Fruit fly (Drosophila melanogaster) whole organism, embryonic: ENCODE measurements around the gene CG11902.

ENCODE experiments used
- Awh ChIP-seq: fragments of 200-800 bp; sonication (Bioruptor generic); IDR thresholded peaks from 2 replicates; pipeline ENCODE4, ENCODE4 v1.3.6; 2022; ENCODE audit warnings: missing biosample characterization, missing genetic modification characterization
- BtbVII ChIP-seq: fragments of 200-800 bp; sonication (Bioruptor generic); optimal IDR thresholded peaks from 3 replicates; lab custom pipeline; 2017; ENCODE audit warnings: missing biosample characterization, mild to moderate bottlenecking, missing genetic modification characterization
- CG10147 ChIP-seq: fragments of 200-800 bp; sonication (Bioruptor generic); optimal IDR thresholded peaks from 2 replicates; lab custom pipeline; 2019; ENCODE audit warnings: missing biosample characterization, mild to moderate bottlenecking, missing genetic modification characterization, moderate library complexity
- CG1024 ChIP-seq: fragments of 200-800 bp; sonication (Bioruptor generic); IDR thresholded peaks from 2 replicates; pipeline ENCODE4 v1.3.6; 2022; ENCODE audit warnings: missing biosample characterization, missing genetic modification characterization
- CG11093 ChIP-seq: fragments of 200-800 bp; sonication (Bioruptor generic); IDR thresholded peaks from 3 replicates; pipeline ENCODE4 v1.3.6; 2022; ENCODE audit warnings: missing biosample characterization, missing genetic modification characterization
- CG11696 ChIP-seq: fragments of 200-800 bp; sonication (Bioruptor generic); IDR thresholded peaks from 2 replicates; pipeline ENCODE4 v1.3.6; 2022; ENCODE audit warnings: missing biosample characterization, missing genetic modification characterization
- CG12299 ChIP-seq: fragments of 200-800 bp; sonication (Bioruptor generic); optimal IDR thresholded peaks from 2 replicates; lab custom pipeline; 2018; ENCODE audit warnings: missing biosample characterization, mild to moderate bottlenecking, missing genetic modification characterization
- CG12744 ChIP-seq: fragments of 200-800 bp; sonication (Bioruptor generic); optimal IDR thresholded peaks from 2 replicates; lab custom pipeline; 2016; ENCODE audit warnings: missing biosample characterization, missing genetic modification characterization
- CG13287 ChIP-seq: fragments of 200-800 bp; sonication (Bioruptor generic); IDR thresholded peaks from 2 replicates; pipeline ENCODE4 v1.3.6; 2022; ENCODE audit warnings: missing biosample characterization, missing genetic modification characterization; ENCODE audit not compliant: partially characterized antibody
- CG13894 ChIP-seq: fragments of 200-800 bp; sonication (Bioruptor generic); optimal IDR thresholded peaks from 3 replicates; lab custom pipeline; 2018; ENCODE audit warnings: missing biosample characterization, mild to moderate bottlenecking, missing genetic modification characterization, moderate library complexity
- CG1792 ChIP-seq: fragments of 200-800 bp; sonication (Bioruptor generic); optimal IDR thresholded peaks from 2 replicates; lab custom pipeline; 2016; ENCODE audit warnings: missing biosample characterization, missing genetic modification characterization
- CG2199 ChIP-seq: fragments of 200-800 bp; sonication (Bioruptor generic); IDR thresholded peaks from 3 replicates; pipeline ENCODE4 v1.3.6; 2022; ENCODE audit warnings: missing biosample characterization, missing genetic modification characterization
- CG32772 ChIP-seq: fragments of 200-800 bp; sonication (Bioruptor generic); IDR thresholded peaks from 2 replicates; pipeline ENCODE4 v1.3.6; 2022; ENCODE audit warnings: missing biosample characterization, missing genetic modification characterization
- CG3407 ChIP-seq: fragments of 200-800 bp; sonication (Bioruptor generic); optimal IDR thresholded peaks from 2 replicates; lab custom pipeline; 2018; ENCODE audit warnings: missing biosample characterization, mild to moderate bottlenecking, missing genetic modification characterization
- CG34376 ChIP-seq: fragments of 200-800 bp; sonication (Bioruptor generic); optimal IDR thresholded peaks from 2 replicates; lab custom pipeline; 2018; ENCODE audit warnings: missing biosample characterization, mild to moderate bottlenecking, missing genetic modification characterization
- CG4328 ChIP-seq: fragments of 200-800 bp; sonication (Bioruptor generic); optimal IDR thresholded peaks from 3 replicates; lab custom pipeline; 2017; ENCODE audit warnings: missing biosample characterization, missing genetic modification reagents, missing genetic modification characterization
- CG4424 ChIP-seq: fragments of 200-800 bp; sonication (Bioruptor generic); optimal IDR thresholded peaks from 3 replicates; lab custom pipeline; 2016; ENCODE audit warnings: missing biosample characterization, missing genetic modification characterization
- CG7786 ChIP-seq: fragments of 200-800 bp; sonication (Bioruptor generic); optimal IDR thresholded peaks from 2 replicates; lab custom pipeline; 2016; ENCODE audit warnings: missing biosample characterization, missing genetic modification characterization
- CG8290 ChIP-seq, 3 experiments: fragments of 200-800 bp; sonication (Bioruptor generic); optimal IDR thresholded peaks; 2 replicates each; lab custom pipeline; 2016 to 2019; ENCODE audit warnings: missing biosample characterization in 3 of 3, missing genetic modification characterization in 3 of 3, mild to moderate bottlenecking in 2 of 3, moderate library complexity in 1 of 3
- E2f2 ChIP-seq: fragments of 200-800 bp; sonication (Bioruptor generic); IDR thresholded peaks from 2 replicates; pipeline ENCODE4 v1.3.6; 2022; ENCODE audit warnings: missing biosample characterization, missing genetic modification characterization
- Ets65A ChIP-seq: fragments of 200-800 bp; sonication (Bioruptor generic); peaks from one replicate; lab custom pipeline; 2016; ENCODE audit warnings: missing biosample characterization, missing genetic modification characterization
- Hr78 ChIP-seq, 2 experiments: fragments of 200-800 bp in 1 of 2; fragments of >200 bp in 1 of 2; sonication (Bioruptor generic) in 1 of 2; optimal IDR thresholded peaks; 2 replicates each; lab custom pipeline; 2017 to 2019; ENCODE audit warnings: missing biosample characterization in 2 of 2, missing genetic modification characterization in 2 of 2, mild to moderate bottlenecking in 1 of 2, moderate library complexity in 1 of 2
- Med ChIP-seq: fragments of 200-800 bp; sonication (Bioruptor generic); peaks from one replicate; lab custom pipeline; 2016; ENCODE audit warnings: missing biosample characterization, missing genetic modification characterization, mild to moderate bottlenecking, inconsistent platforms, moderate library complexity
- Mrtf ChIP-seq: fragments of 200-800 bp; sonication (Bioruptor generic); IDR thresholded peaks from 3 replicates; pipeline ENCODE4 v1.3.6; 2022; ENCODE audit warnings: missing biosample characterization, missing genetic modification characterization
- Rx ChIP-seq: fragments of 200-800 bp; sonication (Bioruptor generic); IDR thresholded peaks from 2 replicates; pipeline ENCODE4 v1.3.6; 2022; ENCODE audit warnings: missing biosample characterization, missing genetic modification characterization
- Spps ChIP-seq: fragments of 200-800 bp; sonication (Bioruptor generic); optimal IDR thresholded peaks from 2 replicates; lab custom pipeline; 2018; ENCODE audit warnings: missing biosample characterization, mild to moderate bottlenecking, missing genetic modification characterization
- Sry-β ChIP-seq: fragments of 200-800 bp; sonication (Bioruptor generic); optimal IDR thresholded peaks from 2 replicates; lab custom pipeline; 2018; ENCODE audit warnings: missing biosample characterization, mild to moderate bottlenecking, missing genetic modification characterization, moderate library complexity
- TFAM ChIP-seq: fragments of 200-800 bp; sonication (Bioruptor generic); optimal IDR thresholded peaks from 2 replicates; lab custom pipeline; 2017; ENCODE audit warnings: missing biosample characterization, missing genetic modification characterization, inconsistent platforms
- Trl ChIP-seq, 3 experiments: fragments of >200 bp in 2 of 3; fragments of 200-800 bp in 1 of 3; sonication (Bioruptor generic) in 1 of 3; optimal IDR thresholded peaks; 2 replicates in 1 of 3; 3 replicates in 2 of 3; lab custom pipeline; 2016 to 2017; ENCODE audit warnings: missing biosample characterization in 1 of 3, missing genetic modification characterization in 1 of 3
- Usf ChIP-seq: fragments of 200-800 bp; sonication (Bioruptor generic); optimal IDR thresholded peaks from 2 replicates; lab custom pipeline; 2017; ENCODE audit warnings: missing genotype, missing biosample characterization, missing genetic modification characterization
- ase ChIP-seq: fragments of 200-800 bp; sonication (Bioruptor generic); IDR thresholded peaks from 3 replicates; pipeline ENCODE4 v1.3.6; 2022; ENCODE audit warnings: missing biosample characterization, missing genetic modification characterization
- chinmo ChIP-seq: fragments of 200-800 bp; sonication (Bioruptor generic); IDR thresholded peaks from 4 replicates; pipeline ENCODE4 v1.3.6; 2022; ENCODE audit warnings: missing biosample characterization, missing genetic modification characterization; ENCODE audit not compliant: partially characterized antibody
- chm ChIP-seq: fragments of 200-800 bp; sonication (Bioruptor generic); IDR thresholded peaks from 2 replicates; pipeline ENCODE4 v1.3.6; 2022; ENCODE audit warnings: missing biosample characterization, missing genetic modification characterization
- exex ChIP-seq: fragments of 200-800 bp; sonication (Bioruptor generic); optimal IDR thresholded peaks from 4 replicates; lab custom pipeline; 2018; ENCODE audit warnings: missing biosample characterization, mild to moderate bottlenecking, missing genetic modification characterization, moderate library complexity
- grn ChIP-seq: fragments of 200-800 bp; sonication (Bioruptor generic); optimal IDR thresholded peaks from 3 replicates; lab custom pipeline; 2017; ENCODE audit warnings: missing biosample characterization, missing genetic modification characterization
- lab ChIP-seq: fragments of 200-800 bp; sonication (Bioruptor generic); optimal IDR thresholded peaks from 3 replicates; lab custom pipeline; 2017; ENCODE audit warnings: missing biosample characterization, missing genetic modification characterization, mild to moderate bottlenecking, moderate library complexity, missing genetic modification reagents
- luna ChIP-seq: fragments of 200-800 bp; sonication (Bioruptor generic); optimal IDR thresholded peaks from 2 replicates; lab custom pipeline; 2016; ENCODE audit warnings: missing biosample characterization, missing genetic modification characterization
- mirr ChIP-seq: fragments of 200-800 bp; sonication (Bioruptor generic); optimal IDR thresholded peaks from 3 replicates; lab custom pipeline; 2018; ENCODE audit warnings: missing biosample characterization, mild to moderate bottlenecking, missing genetic modification characterization
- phol ChIP-seq: fragments of 200-800 bp; sonication (Bioruptor generic); optimal IDR thresholded peaks from 3 replicates; lab custom pipeline; 2018; ENCODE audit warnings: missing biosample characterization, mild to moderate bottlenecking, missing genetic modification characterization, moderate library complexity
- scrt ChIP-seq: fragments of 200-800 bp; sonication (Bioruptor generic); optimal IDR thresholded peaks from 2 replicates; lab custom pipeline; 2018; ENCODE audit warnings: missing biosample characterization, mild to moderate bottlenecking, missing genetic modification characterization, moderate library complexity
- sd ChIP-seq: fragments of 200-800 bp; sonication (Bioruptor generic); optimal IDR thresholded peaks from 3 replicates; lab custom pipeline; 2018; ENCODE audit warnings: missing biosample characterization, mild to moderate bottlenecking, missing genetic modification characterization, moderate library complexity
- sug ChIP-seq: fragments of 200-800 bp; optimal IDR thresholded peaks from 2 replicates; lab custom pipeline; 2019; ENCODE audit warnings: missing biosample characterization, mild to moderate bottlenecking, missing genetic modification characterization, moderate library complexity
- trh ChIP-seq: fragments of 200-800 bp; sonication (Bioruptor generic); optimal IDR thresholded peaks from 2 replicates; lab custom pipeline; 2016; ENCODE audit warnings: missing biosample characterization, missing genetic modification characterization
- unpg ChIP-seq: fragments of 200-800 bp; sonication (Bioruptor generic); optimal IDR thresholded peaks from 3 replicates; lab custom pipeline; 2018; ENCODE audit warnings: missing biosample characterization, mild to moderate bottlenecking, missing genetic modification characterization, moderate library complexity
- vvl ChIP-seq: fragments of 200-800 bp; sonication (Bioruptor generic); IDR thresholded peaks from 2 replicates; pipeline ENCODE4 v1.3.6; 2022; ENCODE audit warnings: missing biosample characterization, missing genetic modification characterization

CG11902 gene

DNA sequence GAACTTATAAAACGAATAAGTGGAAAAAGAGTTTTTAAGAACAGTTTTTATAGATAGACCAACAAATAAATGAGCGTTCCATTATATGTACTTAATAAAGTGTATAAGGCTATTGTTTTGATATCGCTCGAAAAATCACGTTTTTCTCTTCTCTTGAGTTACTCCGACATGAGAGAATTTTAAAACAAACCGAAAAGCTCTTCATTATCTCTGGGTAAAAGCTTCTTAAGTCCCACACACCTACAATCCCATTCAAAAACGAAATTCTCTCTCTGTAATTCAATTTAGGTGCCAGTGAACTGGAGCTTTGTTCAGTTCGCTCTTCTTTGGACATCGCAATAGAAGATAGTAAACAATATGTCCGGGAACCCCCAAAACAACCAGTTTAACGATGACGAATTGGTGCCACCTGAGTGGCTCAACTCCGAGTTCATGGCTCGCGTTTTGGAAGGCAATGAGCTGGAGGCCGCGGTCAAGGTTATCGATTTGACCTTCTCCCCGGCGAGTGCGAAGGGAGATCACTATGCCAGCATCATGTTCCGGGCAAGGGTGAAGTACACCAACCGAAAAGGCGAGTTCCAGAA lies 31.1 kb upstream of the CG11902 start, which contains the start of gene CG31436 (continued):
- TF ChIP-seq Trl (optimal IDR thresholded peaks at IDR 0.05; lab: Kevin White, UChicago) (peak; percentile 44 to 82), Trl (GFP tag; optimal IDR thresholded peaks at IDR 0.05; lab: Kevin White, UChicago) (no peak), CG12299 (tag; lab: Kevin White, UChicago) (no peak), CG13894 (tag; lab: Kevin White, UChicago) (peak; percentile 36), CG7786 (GFP tag; lab: Kevin White, UChicago) (no peak), CG11093 (GFP tag; lab: Robert Waterston, UW) (no peak), CG32772 (no peak), E2f2 (GFP tag; lab: Robert Waterston, UW) (no peak), CG8290 (GFP tag; optimal IDR thresholded peaks at IDR 0.05; lab: Kevin White, UChicago) (no peak), CG8290 (tag; optimal IDR thresholded peaks at IDR 0.05; lab: Kevin White, UChicago) (peak in 1 of 2 experiments; percentile 11), luna (GFP tag; lab: Kevin White, UChicago) (no peak), ase (no peak), mirr (GFP tag; lab: Kevin White, UChicago) (peak; percentile 30)

DNA sequence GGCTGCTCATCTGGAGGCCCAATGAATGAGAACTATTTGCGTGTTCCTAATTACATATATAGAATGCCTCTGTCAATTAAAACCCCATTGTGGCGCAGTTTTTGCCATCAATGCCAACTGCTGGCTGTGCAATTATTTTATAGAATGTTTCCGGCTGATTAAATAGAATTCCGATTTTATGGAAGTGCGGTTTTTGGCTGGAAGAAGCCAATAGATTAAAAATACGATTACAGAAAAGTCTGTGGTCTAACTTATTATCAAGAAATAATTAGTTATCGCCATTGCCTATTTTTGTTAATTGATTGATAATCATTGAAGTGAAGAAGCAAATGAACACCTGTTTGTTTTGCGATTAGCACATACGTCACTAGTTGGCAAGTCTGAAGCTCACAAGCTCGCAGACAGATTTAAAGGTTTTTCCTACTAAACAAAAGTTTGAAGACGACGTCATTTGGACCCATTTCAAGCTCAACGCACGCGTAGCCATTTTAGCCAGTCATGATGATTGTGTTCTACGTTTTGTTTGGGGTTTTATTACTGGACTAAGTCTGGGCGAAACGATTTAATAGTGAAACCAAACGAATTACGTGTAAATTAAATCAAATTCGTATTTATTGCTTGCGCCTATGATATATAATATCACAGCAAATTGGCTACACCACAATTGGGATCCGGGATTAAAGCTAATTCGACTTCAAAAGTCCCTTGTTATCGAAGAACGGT lies 29.1 kb upstream of the CG11902 start:
- peak; percentile 48 for TF ChIP-seq CG34376 (GFP tag; lab: Kevin White, UChicago)
- TF ChIP-seq grn (GFP tag; lab: Kevin White, UChicago) = peak; percentile 40
- no peak for TF ChIP-seq Awh (GFP tag; lab: Robert Waterston, UW)
- peak; percentile 70 for TF ChIP-seq sd
- no peak for TF ChIP-seq chm
- TF ChIP-seq CG12299 (tag; lab: Kevin White, UChicago) = no peak
- peak; percentile 99 for TF ChIP-seq exex
- peak; percentile 63 for TF ChIP-seq Med
- TF ChIP-seq unpg (GFP tag; lab: Kevin White, UChicago) = no peak
- TF ChIP-seq CG4424 = no peak
- peak; percentile 40 for TF ChIP-seq mirr (GFP tag; lab: Kevin White, UChicago)
- 0 out of 4 replicates have a peak, but pooled peaks have one; percentile 64 for TF ChIP-seq chinmo
- TF ChIP-seq Ets65A (GFP tag; lab: Kevin White, UChicago) = no peak
- peak; percentile 19 for TF ChIP-seq lab (GFP tag; lab: Kevin White, UChicago)
- no peak for TF ChIP-seq CG1024
- no peak for TF ChIP-seq CG3407
- TF ChIP-seq sug (tag; lab: Kevin White, UChicago) = peak; percentile 74
- TF ChIP-seq BtbVII = peak; percentile 58
- TF ChIP-seq Spps (tag; lab: Kevin White, UChicago) = no peak
- TF ChIP-seq, all 482 proteins: peak for 10

DNA sequence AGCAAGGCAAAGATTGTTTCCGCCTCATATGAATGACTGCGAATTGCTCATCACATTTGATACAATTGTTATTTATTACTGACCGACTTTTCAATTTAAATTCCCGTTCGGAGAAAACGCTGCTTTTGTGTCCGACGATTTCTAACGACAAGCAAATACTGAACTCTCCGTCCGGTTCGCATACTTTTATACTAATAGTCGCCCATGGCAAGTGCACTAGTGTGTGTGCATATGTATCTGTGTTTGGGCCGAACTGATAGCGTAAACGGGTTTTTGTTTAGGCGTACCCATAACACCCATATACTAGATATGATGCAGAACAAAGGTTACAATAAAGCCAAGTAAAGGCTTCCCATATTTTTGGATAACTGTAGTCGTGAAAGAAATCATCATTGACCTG lies 26.8 kb upstream of the CG11902 start, which contains the start of gene CG10550:
CG10550 (minus strand) TSS at position 164 of the 400 bp plus-strand sequence.
- TF ChIP-seq CG12744 (GFP tag; lab: Kevin White, UChicago) = no peak
- TF ChIP-seq Sry-β = no peak
- no peak for TF ChIP-seq CG1792 (GFP tag; lab: Kevin White, UChicago)
- TF ChIP-seq phol (tag; lab: Kevin White, UChicago) = no peak
- TF ChIP-seq trh (GFP tag; lab: Kevin White, UChicago) = no peak
- no peak for TF ChIP-seq CG8290 (GFP tag; optimal IDR thresholded peaks at IDR 0.05; lab: Kevin White, UChicago)
- peak in 1 of 2 experiments; percentile 53 for TF ChIP-seq CG8290 (tag; optimal IDR thresholded peaks at IDR 0.05; lab: Kevin White, UChicago)
- no peak for TF ChIP-seq scrt (GFP tag; lab: Kevin White, UChicago)
- peak; percentile 73 for TF ChIP-seq mirr (GFP tag; lab: Kevin White, UChicago)
- no peak for TF ChIP-seq Rx (GFP tag; lab: Robert Waterston, UW)
- no peak for TF ChIP-seq Usf (GFP tag; lab: Kevin White, UChicago)
- peak; percentile 40; the same call in 1 of the 3 replicates for TF ChIP-seq CG2199
- peak; percentile 20; the same call in 1 of the 2 replicates for TF ChIP-seq CG13287
- peak; percentile 87; the same call in 2 of the 4 replicates for TF ChIP-seq chinmo
- no peak for TF ChIP-seq Mrtf (GFP tag; lab: Robert Waterston, UW)
- TF ChIP-seq CG10147 (GFP tag; lab: Kevin White, UChicago) = no peak
- TF ChIP-seq TFAM (GFP tag; lab: Kevin White, UChicago) = no peak
- no peak for TF ChIP-seq vvl (GFP tag; lab: Robert Waterston, UW)
- TF ChIP-seq CG4328 = no peak
- TF ChIP-seq Hr78 (GFP tag; optimal IDR thresholded peaks at IDR 0.05; lab: Kevin White, UChicago) = peak in 1 of 2 experiments; percentile 63
- no peak for TF ChIP-seq CG11696 (GFP tag; lab: Robert Waterston, UW)
